Fruit fly (Drosophila melanogaster) whole organism, pupa: ENCODE data around the gene CG3168.

ENCODE experiments used
- CG10348 ChIP-seq: fragments of 200-800 bp; sonication (Bioruptor generic); IDR thresholded peaks from 2 replicates; pipeline ENCODE4 v1.3.6; 2022; ENCODE audit warnings: missing biosample characterization, missing genetic modification characterization
- CG12605 ChIP-seq: fragments of 200-800 bp; sonication (Bioruptor generic); IDR thresholded peaks from 2 replicates; pipeline ENCODE4 v1.3.6; 2022; ENCODE audit warnings: missing biosample characterization, missing genetic modification characterization
- CG13204 ChIP-seq: fragments of 200-800 bp; sonication (Bioruptor generic); optimal IDR thresholded peaks from 2 replicates; lab custom pipeline; 2018; ENCODE audit warnings: missing biosample characterization, mild to moderate bottlenecking, missing genetic modification characterization, moderate library complexity
- CG14655 ChIP-seq: fragments of 200-800 bp; sonication (Bioruptor generic); optimal IDR thresholded peaks from 3 replicates; lab custom pipeline; 2017; ENCODE audit warnings: mild to moderate bottlenecking, missing biosample characterization, missing genetic modification reagents, missing genetic modification characterization
- CG32121 ChIP-seq: fragments of 200-800 bp; sonication (Bioruptor generic); IDR thresholded peaks from 2 replicates; pipeline ENCODE4 v1.3.6; 2022; ENCODE audit warnings: missing biosample characterization, missing genetic modification characterization
- CG34367 ChIP-seq: fragments of 200-800 bp; sonication (Bioruptor generic); optimal IDR thresholded peaks from 2 replicates; lab custom pipeline; 2018; ENCODE audit warnings: missing biosample characterization, mild to moderate bottlenecking, missing genetic modification characterization
- CG4496 ChIP-seq: fragments of 200-800 bp; sonication (Bioruptor generic); IDR thresholded peaks from 3 replicates; pipeline ENCODE4 v1.3.6; 2022; ENCODE audit warnings: missing biosample characterization, missing genetic modification characterization
- CG8159 ChIP-seq: fragments of 200-800 bp; sonication (Bioruptor generic); optimal IDR thresholded peaks from 3 replicates; lab custom pipeline; 2018; ENCODE audit warnings: missing biosample characterization, mild to moderate bottlenecking, missing genetic modification characterization, moderate library complexity
- CG8301 ChIP-seq: fragments of 200-800 bp; sonication (Bioruptor generic); optimal IDR thresholded peaks from 2 replicates; lab custom pipeline; 2018; ENCODE audit warnings: missing biosample characterization, mild to moderate bottlenecking, missing genetic modification characterization
- D1 ChIP-seq: fragments of 200-800 bp; sonication (Bioruptor generic); optimal IDR thresholded peaks from 2 replicates; lab custom pipeline; 2018; ENCODE audit warnings: missing biosample characterization, mild to moderate bottlenecking, missing genetic modification characterization, moderate library complexity
- EcR ChIP-seq: fragments of 200-800 bp; sonication (Bioruptor generic); optimal IDR thresholded peaks from 3 replicates; lab custom pipeline; 2019; ENCODE audit warnings: missing biosample characterization, missing genetic modification characterization, mild to moderate bottlenecking, moderate library complexity, missing genetic modification reagents
- Ets98B ChIP-seq: fragments of 200-800 bp; sonication (Bioruptor generic); IDR thresholded peaks from 2 replicates; pipeline ENCODE4 v1.3.6; 2022; ENCODE audit warnings: missing biosample characterization, missing genetic modification characterization
- Pif1B ChIP-seq: fragments of 200-800 bp; sonication (Bioruptor generic); optimal IDR thresholded peaks from 3 replicates; lab custom pipeline; 2016; ENCODE audit warnings: missing biosample characterization, missing genetic modification characterization
- gl ChIP-seq: fragments of 200-800 bp; sonication (Bioruptor generic); optimal IDR thresholded peaks from 2 replicates; lab custom pipeline; 2018; ENCODE audit warnings: missing biosample characterization, mild to moderate bottlenecking, missing genetic modification characterization

dm6 chrX:6681467-6681866, 58.3 kb downstream of the CG3168 start, which contains the start of gene Fum2:
- no peak for TF ChIP-seq CG4496 (GFP tag; lab: Robert Waterston, UW)
- TF ChIP-seq EcR (GFP tag; lab: Kevin White, UChicago) = no peak
- TF ChIP-seq CG12605 (GFP tag; lab: Robert Waterston, UW) = no peak
- TF ChIP-seq CG13204 (GFP tag; lab: Kevin White, UChicago) = no peak
- TF ChIP-seq CG10348 (GFP tag; lab: Robert Waterston, UW) = no peak
- TF ChIP-seq CG32121 (GFP tag; lab: Robert Waterston, UW) = no peak
- TF ChIP-seq Pif1B (GFP tag; lab: Kevin White, UChicago) = no peak
- TF ChIP-seq CG8159 (tag; lab: Kevin White, UChicago) = no peak
- no peak for TF ChIP-seq CG8301 (tag; lab: Kevin White, UChicago)
- TF ChIP-seq gl (tag; lab: Kevin White, UChicago) = no peak
- no peak for TF ChIP-seq Ets98B (GFP tag; lab: Robert Waterston, UW)
- TF ChIP-seq D1 (tag; lab: Kevin White, UChicago) = no peak
- TF ChIP-seq CG14655 (GFP tag; lab: Kevin White, UChicago) = no peak
- TF ChIP-seq CG34367 (tag; lab: Kevin White, UChicago) = no peak
